Worm (Caenorhabditis elegans) whole organism, L4 larva: ENCODE data around the gene emg-1.

ENCODE experiments used
- D1046.2 ChIP-seq: fragments of 200-800 bp; sonication (Bioruptor generic); IDR thresholded peaks from 2 replicates; pipeline ENCODE4 v1.3.6; 2022; ENCODE audit warnings: missing genetic modification characterization, missing compliant biosample characterization
- F10B5.3 ChIP-seq: sonication (generic microtip); optimal IDR thresholded peaks from 2 replicates; lab custom pipeline; 2016; ENCODE audit warnings: mild to moderate bottlenecking, missing genetic modification characterization, missing compliant biosample characterization
- F44E2.7 ChIP-seq: fragments of 200-800 bp; sonication (Bioruptor generic); IDR thresholded peaks from 2 replicates; pipeline ENCODE4 v2.1.2; 2022; ENCODE audit warnings: missing genetic modification characterization, missing compliant biosample characterization
- F49E8.2 ChIP-seq: sonication (generic microtip); optimal IDR thresholded peaks from 2 replicates; lab custom pipeline; 2016; ENCODE audit warnings: missing compliant biosample characterization, mild to moderate bottlenecking, missing genetic modification characterization, borderline replicate concordance
- T20F7.1 ChIP-seq: fragments of 200-800 bp; sonication (Bioruptor generic); optimal IDR thresholded peaks from 2 replicates; lab custom pipeline; 2018; ENCODE audit warnings: mild to moderate bottlenecking, missing genetic modification characterization, missing compliant biosample characterization
- T26A8.4 ChIP-seq: fragments of 200-800 bp; sonication (Bioruptor generic); IDR thresholded peaks from 2 replicates; pipeline ENCODE4 v1.3.6; 2022; ENCODE audit warnings: missing genetic modification characterization, missing compliant biosample characterization
- Y105C5A.15 ChIP-seq: fragments of 200-800 bp; sonication (Bioruptor generic); IDR thresholded peaks from 2 replicates; pipeline ENCODE4 v1.3.6; 2022; ENCODE audit warnings: missing genetic modification characterization, missing compliant biosample characterization
- Y5F2A.4 ChIP-seq: fragments of 200-800 bp; sonication (Bioruptor generic); optimal IDR thresholded peaks from 2 replicates; lab custom pipeline; 2018; ENCODE audit warnings: mild to moderate bottlenecking, missing genetic modification characterization, missing compliant biosample characterization
- Y75B8A.6 ChIP-seq: fragments of 200-800 bp; sonication (Bioruptor generic); IDR thresholded peaks from 2 replicates; pipeline ENCODE4 v1.3.6; 2022; ENCODE audit warnings: missing genetic modification reagents, missing genetic modification characterization, missing compliant biosample characterization
- ZK337.2 ChIP-seq: fragments of 200-800 bp; sonication (Bioruptor generic); IDR thresholded peaks from 2 replicates; pipeline ENCODE4 v1.3.6; 2022; ENCODE audit warnings: missing genetic modification reagents, missing genetic modification characterization, missing compliant biosample characterization
- aly-2 ChIP-seq: sonication (generic microtip); optimal IDR thresholded peaks from 2 replicates; lab custom pipeline; 2018; ENCODE audit warnings: missing biosample characterization, missing genetic modification characterization
- attf-4 ChIP-seq: sonication (generic microtip); optimal IDR thresholded peaks from 3 replicates; lab custom pipeline; 2017; ENCODE audit warnings: missing biosample characterization, missing genetic modification characterization
- ceh-20 ChIP-seq: fragments of 200-800 bp; sonication (Bioruptor generic); IDR thresholded peaks from 2 replicates; pipeline ENCODE4 v1.3.6; 2022; ENCODE audit warnings: missing genetic modification reagents, missing genetic modification characterization, missing compliant biosample characterization
- ceh-32 ChIP-seq: sonication (generic microtip); optimal IDR thresholded peaks from 2 replicates; lab custom pipeline; 2016; ENCODE audit warnings: mild to moderate bottlenecking, missing genetic modification characterization, missing compliant biosample characterization; ENCODE audit not compliant: poor library complexity
- cey-2 ChIP-seq: sonication (generic microtip); optimal IDR thresholded peaks from 3 replicates; lab custom pipeline; 2017; ENCODE audit warnings: missing genetic modification characterization, mild to moderate bottlenecking, missing compliant biosample characterization, antibody characterized with exemption, borderline replicate concordance; ENCODE audit not compliant: insufficient read depth
- ctbp-1 ChIP-seq: fragments of 200-800 bp; sonication (Bioruptor generic); IDR thresholded peaks from 2 replicates; pipeline ENCODE4 v1.3.6; 2022; ENCODE audit warnings: missing genetic modification reagents, missing genetic modification characterization, missing compliant biosample characterization
- daf-12 ChIP-seq: fragments of 150-350 bp; optimal IDR thresholded peaks from 2 replicates; lab custom pipeline; 2014; ENCODE audit warnings: missing biosample characterization, missing genetic modification reagents, missing genetic modification characterization
- daf-16 ChIP-seq, 3 experiments: sonication (generic microtip); optimal IDR thresholded peaks; 2 replicates each; lab custom pipeline; 2016 to 2017; ENCODE audit warnings: missing genetic modification characterization in 3 of 3, missing genetic modification reagents in 3 of 3, mild to moderate bottlenecking in 2 of 3, missing compliant biosample characterization in 2 of 3, missing biosample characterization in 1 of 3, moderate library complexity in 1 of 3
- duxl-1 ChIP-seq: sonication (generic microtip); optimal IDR thresholded peaks from 2 replicates; lab custom pipeline; 2016; ENCODE audit warnings: mild to moderate bottlenecking, missing genetic modification characterization, moderate library complexity, missing compliant biosample characterization; ENCODE audit not compliant: poor library complexity
- egl-27 ChIP-seq: sonication (generic microtip); optimal IDR thresholded peaks from 3 replicates; lab custom pipeline; 2017; ENCODE audit warnings: missing biosample characterization, missing genetic modification reagents, missing genetic modification characterization
- egl-43 ChIP-seq: fragments of 200-800 bp; sonication (Bioruptor generic); IDR thresholded peaks from 2 replicates; pipeline ENCODE4 v1.3.6; 2022; ENCODE audit warnings: missing genetic modification reagents, missing genetic modification characterization, missing compliant biosample characterization
- hlh-30 ChIP-seq: sonication (generic microtip); optimal IDR thresholded peaks from 2 replicates; lab custom pipeline; 2017; ENCODE audit warnings: antibody characterized with exemption, mild to moderate bottlenecking, missing genetic modification characterization, missing compliant biosample characterization; ENCODE audit not compliant: insufficient read depth
- hmg-1.1 ChIP-seq: fragments of 200-800 bp; sonication (Bioruptor generic); IDR thresholded peaks from 2 replicates; pipeline ENCODE4 v1.3.6; 2022; ENCODE audit warnings: missing genetic modification reagents, missing genetic modification characterization, missing compliant biosample characterization
- jun-1 ChIP-seq: fragments of 150-350 bp; optimal IDR thresholded peaks from 2 replicates; lab custom pipeline; 2014; ENCODE audit warnings: missing biosample characterization, missing genetic modification reagents, missing genetic modification characterization
- lin-15B ChIP-seq: fragments of 150-350 bp; sonication (generic microtip); optimal IDR thresholded peaks from 3 replicates; lab custom pipeline; 2014; ENCODE audit warnings: missing biosample characterization, missing genetic modification characterization
- lin-38 ChIP-seq: fragments of 200-800 bp; sonication (Bioruptor generic); IDR thresholded peaks from 2 replicates; pipeline ENCODE4 v1.3.6; 2022; ENCODE audit warnings: missing genetic modification reagents, missing genetic modification characterization, missing compliant biosample characterization
- lin-39 ChIP-seq: fragments of 150-350 bp; optimal IDR thresholded peaks from 2 replicates; lab custom pipeline; 2014; ENCODE audit warnings: missing biosample characterization, missing genetic modification reagents, missing genetic modification characterization
- madf-5 ChIP-seq, 2 experiments: fragments of 200-800 bp; sonication (Bioruptor generic); IDR thresholded peaks; 2 replicates each; pipeline ENCODE4 v1.3.6; 2022; ENCODE audit warnings: missing compliant biosample characterization in 2 of 2, missing genetic modification characterization in 2 of 2
- mdl-1 ChIP-seq, 2 experiments: fragments of 150-350 bp in 1 of 2; sonication (generic microtip) in 1 of 2; optimal IDR thresholded peaks; 2 replicates each; lab custom pipeline; 2014 to 2017; ENCODE audit warnings: missing biosample characterization in 2 of 2, missing genetic modification characterization in 2 of 2
- mdt-29 ChIP-seq: fragments of 200-800 bp; sonication (Bioruptor generic); IDR thresholded peaks from 2 replicates; pipeline ENCODE4 v1.3.6; 2022; ENCODE audit warnings: missing genetic modification reagents, missing genetic modification characterization, missing compliant biosample characterization
- mep-1 ChIP-seq: fragments of 150-350 bp; sonication (generic microtip); optimal IDR thresholded peaks from 3 replicates; lab custom pipeline; 2014; ENCODE audit warnings: missing biosample characterization, missing genetic modification characterization
- mes-2 ChIP-seq: sonication (generic microtip); optimal IDR thresholded peaks from 2 replicates; lab custom pipeline; 2016; ENCODE audit warnings: missing genotype, mild to moderate bottlenecking, missing genetic modification characterization, missing compliant biosample characterization; ENCODE audit not compliant: poor library complexity, severe bottlenecking
- mxl-3 ChIP-seq: fragments of 200-800 bp; sonication (Bioruptor generic); optimal IDR thresholded peaks from 2 replicates; lab custom pipeline; 2018; ENCODE audit warnings: mild to moderate bottlenecking, missing genetic modification characterization, missing compliant biosample characterization
- nhr-11 ChIP-seq: fragments of 150-350 bp; optimal IDR thresholded peaks from 2 replicates; lab custom pipeline; 2014; ENCODE audit warnings: missing biosample characterization, missing genetic modification characterization
- nhr-111 ChIP-seq: fragments of 200-800 bp; sonication (Bioruptor generic); optimal IDR thresholded peaks from 2 replicates; lab custom pipeline; 2018; ENCODE audit warnings: mild to moderate bottlenecking, missing genetic modification characterization, missing compliant biosample characterization
- nhr-237 ChIP-seq: sonication (generic microtip); optimal IDR thresholded peaks from 2 replicates; lab custom pipeline; 2017; ENCODE audit warnings: missing biosample characterization, missing genetic modification characterization
- nhr-25 ChIP-seq: sonication (generic microtip); optimal IDR thresholded peaks from 2 replicates; lab custom pipeline; 2017; ENCODE audit warnings: missing genetic modification characterization, mild to moderate bottlenecking, missing compliant biosample characterization, antibody characterized with exemption, moderate library complexity, borderline replicate concordance; ENCODE audit not compliant: insufficient read depth
- nhr-6 ChIP-seq: fragments of 150-350 bp; optimal IDR thresholded peaks from 2 replicates; lab custom pipeline; 2014; ENCODE audit warnings: missing biosample characterization, missing genetic modification characterization
- php-3 ChIP-seq: fragments of 200-800 bp; sonication (Bioruptor generic); IDR thresholded peaks from 2 replicates; pipeline ENCODE4 v1.3.6; 2022; ENCODE audit warnings: missing genetic modification reagents, missing genetic modification characterization, missing compliant biosample characterization
- saeg-2 ChIP-seq: fragments of 200-800 bp; sonication (Bioruptor generic); IDR thresholded peaks from 2 replicates; pipeline ENCODE4 v1.3.6; 2022; ENCODE audit warnings: missing genetic modification reagents, missing genetic modification characterization, missing compliant biosample characterization
- skn-1 ChIP-seq: fragments of 150-350 bp; optimal IDR thresholded peaks from 2 replicates; lab custom pipeline; 2014; ENCODE audit warnings: missing biosample characterization, missing genetic modification characterization
- snpc-4 ChIP-seq: fragments of 150-350 bp; optimal IDR thresholded peaks from 2 replicates; lab custom pipeline; 2014; ENCODE audit warnings: missing biosample characterization, missing genetic modification characterization
- spr-1 ChIP-seq: sonication (generic microtip); optimal IDR thresholded peaks from 2 replicates; lab custom pipeline; 2016; ENCODE audit warnings: mild to moderate bottlenecking, missing genetic modification characterization, missing compliant biosample characterization
- spr-3 ChIP-seq: fragments of 200-800 bp; sonication (Bioruptor generic); optimal IDR thresholded peaks from 2 replicates; lab custom pipeline; 2018; ENCODE audit warnings: mild to moderate bottlenecking, missing genetic modification characterization, missing compliant biosample characterization
- tra-1 ChIP-seq: fragments of 200-800 bp; sonication (Bioruptor generic); IDR thresholded peaks from 2 replicates; pipeline ENCODE4 v1.3.6; 2022; ENCODE audit warnings: missing genetic modification reagents, missing genetic modification characterization, missing compliant biosample characterization
- unc-39 ChIP-seq: sonication (generic microtip); optimal IDR thresholded peaks from 2 replicates; lab custom pipeline; 2017; ENCODE audit warnings: missing biosample characterization, missing genetic modification characterization
- vab-7 ChIP-seq: fragments of 200-800 bp; sonication (Bioruptor generic); IDR thresholded peaks from 2 replicates; pipeline ENCODE4 v1.3.6; 2022; ENCODE audit warnings: missing genetic modification reagents, missing genetic modification characterization, missing compliant biosample characterization
- zfp-2 ChIP-seq: sonication (generic microtip); optimal IDR thresholded peaks from 2 replicates; lab custom pipeline; 2016; ENCODE audit warnings: mild to moderate bottlenecking, missing genetic modification characterization, missing compliant biosample characterization
- zip-11 ChIP-seq: fragments of 200-800 bp; sonication (Bioruptor generic); IDR thresholded peaks from 2 replicates; pipeline ENCODE4 v1.3.6; 2022; ENCODE audit warnings: missing genetic modification characterization, missing compliant biosample characterization
- zip-2 ChIP-seq: fragments of 150-350 bp; optimal IDR thresholded peaks from 2 replicates; lab custom pipeline; 2014; ENCODE audit warnings: missing biosample characterization, missing genetic modification characterization

Gene emg-1

DNA sequence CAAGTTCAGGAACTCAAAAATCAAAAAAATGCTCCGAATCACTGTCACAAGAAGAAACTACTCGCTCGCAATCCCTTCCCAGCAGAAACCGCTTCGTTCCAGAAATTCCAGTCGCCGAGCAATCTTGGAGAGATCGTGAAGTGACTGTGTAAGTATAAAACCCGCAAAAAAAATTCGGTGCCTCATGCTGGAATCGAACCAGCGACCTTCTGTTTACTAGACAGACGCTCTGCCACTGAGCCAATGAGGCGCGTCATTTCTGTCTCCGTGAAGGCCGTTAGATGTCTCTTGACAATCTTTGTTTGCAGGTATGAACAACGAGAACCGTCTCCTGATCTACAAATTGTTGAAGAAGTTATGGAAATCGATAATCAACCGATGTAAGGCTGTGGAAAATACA, 24.8 kb upstream of the emg-1 start (continued):
- TF ChIP-seq nhr-6 (tag; lab: Kevin White, UChicago) (peak; percentile 51), cey-2 (tag; lab: Kevin White, UChicago) (no peak), mdt-29 (GFP tag; lab: Robert Waterston, UW) (peak; percentile 59; the same call in 1 of the 2 replicates), aly-2 (no peak), mep-1 (tag; lab: Kevin White, UChicago) (peak; percentile 4), zip-2 (no peak), D1046.2 (GFP tag; lab: Robert Waterston, UW) (peak; percentile 89), nhr-11 (tag; lab: Kevin White, UChicago) (no peak), ZK337.2 (GFP tag; lab: Robert Waterston, UW) (peak; percentile 79), zfp-2 (no peak), hlh-30 (tag; lab: Kevin White, UChicago) (peak; percentile 22), lin-39 (tag; lab: Kevin White, UChicago) (no peak), F49E8.2 (peak; percentile 66), duxl-1 (tag; lab: Kevin White, UChicago) (peak; percentile 57), spr-1 (tag; lab: Kevin White, UChicago) (peak; percentile 58), nhr-25 (tag; lab: Kevin White, UChicago) (no peak), T26A8.4 (peak; percentile 72), madf-5 (GFP tag; IDR thresholded peaks at IDR 0.05; lab: Robert Waterston, UW) (peak; percentile 69 to 94; a peak in 3 of 4 replicates), tra-1 (peak; percentile 76), mdl-1 (tag; optimal IDR thresholded peaks at IDR 0.05; lab: Kevin White, UChicago) (no peak), daf-12 (no peak), php-3 (GFP tag; lab: Robert Waterston, UW) (peak; percentile 74; the same call in 1 of the 2 replicates), lin-38 (GFP tag; lab: Robert Waterston, UW) (peak; percentile 81), nhr-111 (GFP tag; lab: Kevin White, UChicago) (peak; percentile 37), skn-1 (tag; lab: Kevin White, UChicago) (no peak), snpc-4 (no peak), mxl-3 (GFP tag; lab: Kevin White, UChicago) (peak; percentile 20), ceh-32 (tag; lab: Kevin White, UChicago) (no peak), ctbp-1 (peak; percentile 73; the same call in 1 of the 2 replicates), F10B5.3 (tag; lab: Kevin White, UChicago) (no peak), lin-15B (no peak), mes-2 (tag; lab: Kevin White, UChicago) (peak; percentile 66), egl-27 (tag; lab: Kevin White, UChicago) (no peak), hmg-1.1 (GFP tag; lab: Robert Waterston, UW) (peak; percentile 74), T20F7.1 (GFP tag; lab: Kevin White, UChicago) (no peak), nhr-237 (no peak), egl-43 (GFP tag; lab: Robert Waterston, UW) (peak; percentile 94), Y105C5A.15 (0 out of 2 replicates have a peak, but pooled peaks have one; percentile 48), Y75B8A.6 (peak; percentile 69; the same call in 1 of the 2 replicates), daf-16 (GFP tag; optimal IDR thresholded peaks at IDR 0.05; lab: Kevin White, UChicago) (peak in 1 of 2 experiments; percentile 63), daf-16 (tag; optimal IDR thresholded peaks at IDR 0.05; lab: Kevin White, UChicago) (peak; percentile 78), F44E2.7 (GFP tag; lab: Robert Waterston, UW) (peak; percentile 97), attf-4 (tag; lab: Kevin White, UChicago) (no peak), ceh-20 (peak; percentile 68), Y5F2A.4 (GFP tag; lab: Kevin White, UChicago) (no peak), saeg-2 (GFP tag; lab: Robert Waterston, UW) (no peak), jun-1 (tag; lab: Kevin White, UChicago) (no peak), zip-11 (no peak), unc-39 (tag; lab: Kevin White, UChicago) (no peak), spr-3 (GFP tag; lab: Kevin White, UChicago) (peak; percentile 60), vab-7 (peak; percentile 94)
